Fruit fly (Drosophila melanogaster) whole organism: Measurements from ENCODE around the gene CG1208.

Experiments used
- CG8478 ChIP-seq: fragments of >200 bp; optimal IDR thresholded peaks from 2 replicates; lab custom pipeline; 2018; ENCODE audit warnings: inconsistent platforms
- Dll ChIP-seq: fragments of >200 bp; optimal IDR thresholded peaks from 2 replicates; lab custom pipeline; 2017
- EcR ChIP-seq, 2 experiments: fragments of >200 bp; optimal IDR thresholded peaks; 2 replicates each; lab custom pipeline; 2017; ENCODE audit warnings: missing biosample characterization in 2 of 2, missing genetic modification characterization in 2 of 2, missing genetic modification reagents in 2 of 2
- pan ChIP-seq: fragments of >200 bp; optimal IDR thresholded peaks from 2 replicates; lab custom pipeline; 2017
- psq ChIP-seq: fragments of >200 bp; optimal IDR thresholded peaks from 2 replicates; lab custom pipeline; 2017
- usp ChIP-seq: fragments of >200 bp; optimal IDR thresholded peaks from 2 replicates; lab custom pipeline; 2017; ENCODE audit warnings: missing biosample characterization, missing genetic modification characterization, mixed read lengths

Gene CG1208

dm6 chr3R:5829762-5830161 is 1.7 kb upstream of the CG1208 start, which contains the start of gene glob3:
Gene glob3, plus strand, starts transcription at chr3R:5830062.
- TF ChIP-seq CG8478 (no peak), psq (lab: Kevin White, UChicago) (no peak), EcR (GFP tag; optimal IDR thresholded peaks at IDR 0.05; lab: Kevin White, UChicago) (no peak), usp (no peak), Dll (lab: Kevin White, UChicago) (no peak)

- TF ChIP-seq usp (no peak), pan (lab: Kevin White, UChicago) (no peak), CG8478 (no peak), Dll (lab: Kevin White, UChicago) (no peak), EcR (GFP tag; optimal IDR thresholded peaks at IDR 0.05; lab: Kevin White, UChicago) (no peak), psq (lab: Kevin White, UChicago) (no peak)
Measured at dm6 chr3R:5832345-5832981, 1.0 kb downstream of the CG1208 start.

dm6 chr3R:5833948-5834504 is 2.6 kb downstream of the CG1208 start:
- no peak for TF ChIP-seq CG8478
- no peak for TF ChIP-seq Dll (lab: Kevin White, UChicago)
- TF ChIP-seq psq (lab: Kevin White, UChicago): no peak

- no peak for TF ChIP-seq usp
- TF ChIP-seq CG8478: no peak
- TF ChIP-seq psq (lab: Kevin White, UChicago): no peak
- TF ChIP-seq pan (lab: Kevin White, UChicago): no peak
- no peak for TF ChIP-seq EcR (GFP tag; optimal IDR thresholded peaks at IDR 0.05; lab: Kevin White, UChicago)
- TF ChIP-seq Dll (lab: Kevin White, UChicago): no peak
Measured at dm6 chr3R:5836536-5836935, 5.1 kb downstream of the CG1208 start.

- TF ChIP-seq psq (lab: Kevin White, UChicago) (no peak), Dll (lab: Kevin White, UChicago) (no peak), CG8478 (no peak), pan (lab: Kevin White, UChicago) (no peak), usp (no peak), EcR (GFP tag; optimal IDR thresholded peaks at IDR 0.05; lab: Kevin White, UChicago) (no peak)
Measured at dm6 chr3R:5838683-5839365, 7.4 kb downstream of the CG1208 start.

dm6 chr3R:5840870-5841269 is 9.4 kb downstream of the CG1208 start, which contains the start of gene CG1213:
Gene CG1213, plus strand, starts transcription at chr3R:5841170.
- no peak for TF ChIP-seq CG8478
- TF ChIP-seq usp: no peak
- no peak for TF ChIP-seq Dll (lab: Kevin White, UChicago)

- no peak for TF ChIP-seq pan (lab: Kevin White, UChicago)
- no peak for TF ChIP-seq CG8478
- no peak for TF ChIP-seq psq (lab: Kevin White, UChicago)
- TF ChIP-seq Dll (lab: Kevin White, UChicago): no peak
- no peak for TF ChIP-seq usp
- no peak for TF ChIP-seq EcR (GFP tag; optimal IDR thresholded peaks at IDR 0.05; lab: Kevin White, UChicago)
Measured at dm6 chr3R:5841290-5841689, 9.9 kb downstream of the CG1208 start.

dm6 chr3R:5843516-5843915 is 12.1 kb downstream of the CG1208 start:
- TF ChIP-seq usp: no peak

- TF ChIP-seq pan (lab: Kevin White, UChicago) (no peak), Dll (lab: Kevin White, UChicago) (no peak), EcR (GFP tag; optimal IDR thresholded peaks at IDR 0.05; lab: Kevin White, UChicago) (no peak), CG8478 (no peak), psq (lab: Kevin White, UChicago) (no peak), usp (no peak)
Measured at dm6 chr3R:5846570-5847270, 15.3 kb downstream of the CG1208 start, which contains the start of gene CG14676. Gene CG14676, plus strand, starts transcription at chr3R:5847220.

- no peak for TF ChIP-seq CG8478
- TF ChIP-seq usp: no peak
- TF ChIP-seq EcR (GFP tag; optimal IDR thresholded peaks at IDR 0.05; lab: Kevin White, UChicago): no peak
- TF ChIP-seq pan (lab: Kevin White, UChicago): no peak
- no peak for TF ChIP-seq Dll (lab: Kevin White, UChicago)
- no peak for TF ChIP-seq psq (lab: Kevin White, UChicago)
Measured at dm6 chr3R:5853032-5853431, 21.6 kb downstream of the CG1208 start, which contains the start of gene CG34287. Gene CG34287, plus strand, starts transcription at chr3R:5853332.

- TF ChIP-seq Dll (lab: Kevin White, UChicago): no peak
- no peak for TF ChIP-seq psq (lab: Kevin White, UChicago)
- no peak for TF ChIP-seq EcR (GFP tag; optimal IDR thresholded peaks at IDR 0.05; lab: Kevin White, UChicago)
- TF ChIP-seq CG8478: no peak
- no peak for TF ChIP-seq usp
Measured at dm6 chr3R:5856215-5856614, 24.8 kb downstream of the CG1208 start, which contains the start of the genes disp and ECSIT. Gene disp, minus strand, starts transcription at chr3R:5856311. Gene ECSIT, plus strand, starts transcription at chr3R:5856585.

- no peak for TF ChIP-seq CG8478
- TF ChIP-seq pan (lab: Kevin White, UChicago): no peak
- TF ChIP-seq EcR (GFP tag; optimal IDR thresholded peaks at IDR 0.05; lab: Kevin White, UChicago): no peak
- no peak for TF ChIP-seq psq (lab: Kevin White, UChicago)
- TF ChIP-seq Dll (lab: Kevin White, UChicago): no peak
- TF ChIP-seq usp: no peak
Measured at dm6 chr3R:5860736-5861217, 29.3 kb downstream of the CG1208 start.
